Worm (Caenorhabditis elegans): ENCODE measurements around the gene B0034.5.
A peak's percentile ranks its signal among the peaks of the same experiment; 100 is the strongest.

DNA sequence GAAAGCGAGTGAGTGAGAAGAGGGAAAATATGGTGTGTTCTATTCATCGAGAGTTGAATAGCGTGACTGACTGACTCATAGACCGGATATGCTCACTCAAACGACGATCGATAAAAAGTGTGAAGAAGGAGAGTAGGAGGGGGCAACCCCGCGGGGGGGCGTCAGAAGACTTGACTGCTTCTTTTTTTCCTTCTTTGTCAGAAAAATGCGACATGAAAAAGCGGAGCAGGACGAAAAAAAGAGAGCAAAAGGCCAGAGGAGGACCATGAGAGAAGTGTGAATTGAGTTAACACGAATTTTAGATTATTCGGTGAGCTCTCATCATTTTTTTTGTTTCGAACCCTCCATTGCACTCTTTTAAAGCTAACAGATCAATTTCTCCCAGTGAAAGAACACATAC, 12.4 kb downstream of the B0034.5 start:
- peak in 1 of 2 experiments; percentile 94 for TF ChIP-seq unc-62 (GFP tag; optimal IDR thresholded peaks at IDR 0.05 in 1 of 2)
- no peak for TF ChIP-seq unc-62 (tag; optimal IDR thresholded peaks at IDR 0.05)
- no peak for TF ChIP-seq ctbp-1 (GFP tag; IDR thresholded peaks at IDR 0.05)
- no peak for TF ChIP-seq mep-1 (tag; optimal IDR thresholded peaks at IDR 0.05)
- no peak for TF ChIP-seq nhr-10 (tag; optimal IDR thresholded peaks at IDR 0.05)
- no peak for TF ChIP-seq ceh-28 (tag; optimal IDR thresholded peaks at IDR 0.05)
- no peak for TF ChIP-seq F26F4.8 (GFP tag; conservative IDR thresholded peaks at IDR 0.05)
- no peak for TF ChIP-seq skn-1 (tag; optimal IDR thresholded peaks at IDR 0.05)
- TF ChIP-seq nhr-28 (tag; optimal IDR thresholded peaks at IDR 0.05) = no peak
- TF ChIP-seq daf-8 (GFP tag; IDR thresholded peaks at IDR 0.05) = no peak
- TF ChIP-seq lin-39 (tag; optimal IDR thresholded peaks at IDR 0.05) = no peak
- TF ChIP-seq snpc-4 (tag; optimal IDR thresholded peaks at IDR 0.05) = no peak

Data from whole organism, L4 larva.